Worm (Caenorhabditis elegans) whole organism, L4 larva: ENCODE measurements around the gene ZK180.6.
A peak's percentile ranks its signal among the peaks of the same experiment; 100 is the strongest.

Experiments used
- D1046.2 ChIP-seq: fragments of 200-800 bp; sonication (Bioruptor generic); IDR thresholded peaks from 2 replicates; pipeline ENCODE4 v1.3.6; 2022; ENCODE audit warnings: missing genetic modification characterization, missing compliant biosample characterization
- F44E2.7 ChIP-seq: fragments of 200-800 bp; sonication (Bioruptor generic); IDR thresholded peaks from 2 replicates; pipeline ENCODE4 v2.1.2; 2022; ENCODE audit warnings: missing genetic modification characterization, missing compliant biosample characterization
- F49E8.2 ChIP-seq: sonication (generic microtip); optimal IDR thresholded peaks from 2 replicates; lab custom pipeline; 2016; ENCODE audit warnings: missing compliant biosample characterization, mild to moderate bottlenecking, missing genetic modification characterization, borderline replicate concordance
- R02D3.7 ChIP-seq: fragments of 150-350 bp; sonication (generic microtip); optimal IDR thresholded peaks from 3 replicates; lab custom pipeline; 2014; ENCODE audit warnings: missing biosample characterization, missing genetic modification characterization
- T26A8.4 ChIP-seq: fragments of 200-800 bp; sonication (Bioruptor generic); IDR thresholded peaks from 2 replicates; pipeline ENCODE4 v1.3.6; 2022; ENCODE audit warnings: missing genetic modification characterization, missing compliant biosample characterization
- Y105C5A.15 ChIP-seq: fragments of 200-800 bp; sonication (Bioruptor generic); IDR thresholded peaks from 2 replicates; pipeline ENCODE4 v1.3.6; 2022; ENCODE audit warnings: missing genetic modification characterization, missing compliant biosample characterization
- Y48G9A.11 ChIP-seq: fragments of 200-800 bp; sonication (Bioruptor generic); IDR thresholded peaks from 2 replicates; pipeline ENCODE4 v1.3.6; 2022; ENCODE audit warnings: missing genetic modification reagents, missing genetic modification characterization, missing compliant biosample characterization
- Y5F2A.4 ChIP-seq: fragments of 200-800 bp; sonication (Bioruptor generic); optimal IDR thresholded peaks from 2 replicates; lab custom pipeline; 2018; ENCODE audit warnings: mild to moderate bottlenecking, missing genetic modification characterization, missing compliant biosample characterization
- Y75B8A.6 ChIP-seq: fragments of 200-800 bp; sonication (Bioruptor generic); IDR thresholded peaks from 2 replicates; pipeline ENCODE4 v1.3.6; 2022; ENCODE audit warnings: missing genetic modification reagents, missing genetic modification characterization, missing compliant biosample characterization
- ZK337.2 ChIP-seq: fragments of 200-800 bp; sonication (Bioruptor generic); IDR thresholded peaks from 2 replicates; pipeline ENCODE4 v1.3.6; 2022; ENCODE audit warnings: missing genetic modification reagents, missing genetic modification characterization, missing compliant biosample characterization
- arid-1 ChIP-seq: fragments of 200-800 bp; sonication (Bioruptor generic); conservative IDR thresholded peaks from 2 replicates; pipeline ENCODE4 v1.3.6; 2022; ENCODE audit warnings: missing genetic modification reagents, missing genetic modification characterization, missing compliant biosample characterization
- ceh-28 ChIP-seq: fragments of 150-350 bp; optimal IDR thresholded peaks from 2 replicates; lab custom pipeline; 2014; ENCODE audit warnings: missing biosample characterization, missing genetic modification reagents, missing genetic modification characterization
- ceh-32 ChIP-seq: sonication (generic microtip); optimal IDR thresholded peaks from 2 replicates; lab custom pipeline; 2016; ENCODE audit warnings: mild to moderate bottlenecking, missing genetic modification characterization, missing compliant biosample characterization; ENCODE audit not compliant: poor library complexity
- daf-16 ChIP-seq, 3 experiments: sonication (generic microtip); optimal IDR thresholded peaks; 2 replicates each; lab custom pipeline; 2016 to 2017; ENCODE audit warnings: missing genetic modification characterization in 3 of 3, missing genetic modification reagents in 3 of 3, mild to moderate bottlenecking in 2 of 3, missing compliant biosample characterization in 2 of 3, missing biosample characterization in 1 of 3, moderate library complexity in 1 of 3
- dmd-6 ChIP-seq: fragments of 200-800 bp; sonication (Bioruptor generic); IDR thresholded peaks from 2 replicates; pipeline ENCODE4 v1.3.6; 2022; ENCODE audit warnings: missing genetic modification reagents, missing genetic modification characterization, missing compliant biosample characterization
- egl-43 ChIP-seq: fragments of 200-800 bp; sonication (Bioruptor generic); IDR thresholded peaks from 2 replicates; pipeline ENCODE4 v1.3.6; 2022; ENCODE audit warnings: missing genetic modification reagents, missing genetic modification characterization, missing compliant biosample characterization
- fkh-10 ChIP-seq: fragments of 150-350 bp; optimal IDR thresholded peaks from 2 replicates; lab custom pipeline; 2014; ENCODE audit warnings: missing biosample characterization, missing genetic modification reagents, missing genetic modification characterization
- gei-8 ChIP-seq: fragments of 200-800 bp; sonication (Bioruptor generic); optimal IDR thresholded peaks from 2 replicates; lab custom pipeline; 2018; ENCODE audit warnings: mild to moderate bottlenecking, missing genetic modification characterization, missing compliant biosample characterization
- lin-39 ChIP-seq: fragments of 150-350 bp; optimal IDR thresholded peaks from 2 replicates; lab custom pipeline; 2014; ENCODE audit warnings: missing biosample characterization, missing genetic modification reagents, missing genetic modification characterization
- lsy-2 ChIP-seq, 2 experiments: fragments of 150-350 bp in 1 of 2; sonication (generic microtip) in 1 of 2; optimal IDR thresholded peaks; 2 replicates each; lab custom pipeline; 2014 to 2017; ENCODE audit warnings: missing biosample characterization in 2 of 2, missing genetic modification characterization in 2 of 2
- mdt-29 ChIP-seq: fragments of 200-800 bp; sonication (Bioruptor generic); IDR thresholded peaks from 2 replicates; pipeline ENCODE4 v1.3.6; 2022; ENCODE audit warnings: missing genetic modification reagents, missing genetic modification characterization, missing compliant biosample characterization
- nhr-10 ChIP-seq: fragments of 150-350 bp; optimal IDR thresholded peaks from 2 replicates; lab custom pipeline; 2014; ENCODE audit warnings: missing biosample characterization, missing genetic modification characterization
- nhr-25 ChIP-seq: sonication (generic microtip); optimal IDR thresholded peaks from 2 replicates; lab custom pipeline; 2017; ENCODE audit warnings: missing genetic modification characterization, mild to moderate bottlenecking, missing compliant biosample characterization, antibody characterized with exemption, moderate library complexity, borderline replicate concordance; ENCODE audit not compliant: insufficient read depth
- nhr-41 ChIP-seq: fragments of 200-800 bp; sonication (Bioruptor generic); IDR thresholded peaks from 2 replicates; pipeline ENCODE4 v1.3.6; 2022; ENCODE audit warnings: missing genetic modification reagents, missing genetic modification characterization, missing compliant biosample characterization
- nhr-42 ChIP-seq: fragments of 200-800 bp; sonication (Bioruptor generic); IDR thresholded peaks from 2 replicates; pipeline ENCODE4 v1.3.6; 2022; ENCODE audit warnings: missing genetic modification characterization, missing compliant biosample characterization
- nhr-48 ChIP-seq: sonication (generic microtip); optimal IDR thresholded peaks from 2 replicates; lab custom pipeline; 2016; ENCODE audit warnings: mild to moderate bottlenecking, missing genetic modification characterization, missing compliant biosample characterization
- nhr-76 ChIP-seq: fragments of 150-350 bp; optimal IDR thresholded peaks from 2 replicates; lab custom pipeline; 2014; ENCODE audit warnings: missing biosample characterization, missing genetic modification characterization
- nhr-77 ChIP-seq: fragments of 150-350 bp; optimal IDR thresholded peaks from 2 replicates; lab custom pipeline; 2014; ENCODE audit warnings: missing biosample characterization, missing genetic modification characterization
- pqm-1 ChIP-seq: sonication (generic microtip); optimal IDR thresholded peaks from 2 replicates; lab custom pipeline; 2017; ENCODE audit warnings: missing biosample characterization, missing genetic modification characterization
- rbr-2 ChIP-seq: sonication (generic microtip); optimal IDR thresholded peaks from 2 replicates; lab custom pipeline; 2016; ENCODE audit warnings: missing genotype, missing genetic modification characterization, missing compliant biosample characterization
- sdz-12 ChIP-seq: fragments of 200-800 bp; sonication (Bioruptor generic); optimal IDR thresholded peaks from 2 replicates; lab custom pipeline; 2018; ENCODE audit warnings: mild to moderate bottlenecking, missing genetic modification characterization, missing compliant biosample characterization
- spr-3 ChIP-seq: fragments of 200-800 bp; sonication (Bioruptor generic); optimal IDR thresholded peaks from 2 replicates; lab custom pipeline; 2018; ENCODE audit warnings: mild to moderate bottlenecking, missing genetic modification characterization, missing compliant biosample characterization
- tag-97 ChIP-seq: fragments of 200-800 bp; sonication (Bioruptor generic); IDR thresholded peaks from 2 replicates; pipeline ENCODE4 v1.3.6; 2022; ENCODE audit warnings: missing genetic modification characterization, missing compliant biosample characterization
- unc-62 ChIP-seq, 3 experiments: fragments of 150-350 bp in 1 of 3; sonication (generic microtip); optimal IDR thresholded peaks in 2 of 3; peaks in 1 of 3; 1 replicate in 1 of 3; 2 replicates in 2 of 3; lab custom pipeline; 2014 to 2017; ENCODE audit warnings: missing biosample characterization in 3 of 3, missing genetic modification characterization in 3 of 3, missing genetic modification reagents in 3 of 3, missing genotype in 1 of 3
- vab-7 ChIP-seq: fragments of 200-800 bp; sonication (Bioruptor generic); IDR thresholded peaks from 2 replicates; pipeline ENCODE4 v1.3.6; 2022; ENCODE audit warnings: missing genetic modification reagents, missing genetic modification characterization, missing compliant biosample characterization
- zfp-2 ChIP-seq: sonication (generic microtip); optimal IDR thresholded peaks from 2 replicates; lab custom pipeline; 2016; ENCODE audit warnings: mild to moderate bottlenecking, missing genetic modification characterization, missing compliant biosample characterization
- zip-11 ChIP-seq: fragments of 200-800 bp; sonication (Bioruptor generic); IDR thresholded peaks from 2 replicates; pipeline ENCODE4 v1.3.6; 2022; ENCODE audit warnings: missing genetic modification characterization, missing compliant biosample characterization
- zip-2 ChIP-seq: fragments of 150-350 bp; optimal IDR thresholded peaks from 2 replicates; lab custom pipeline; 2014; ENCODE audit warnings: missing biosample characterization, missing genetic modification characterization
- ztf-7 ChIP-seq: fragments of 150-350 bp; optimal IDR thresholded peaks from 2 replicates; lab custom pipeline; 2014; ENCODE audit warnings: missing biosample characterization, missing genetic modification characterization

Gene ZK180.6

ce11 chrIV:4472418-4473173 lies 52.2 kb downstream of the ZK180.6 start (continued):
- TF ChIP-seq zip-11 (GFP tag; lab: Robert Waterston, UW) (no peak), ceh-32 (tag; lab: Kevin White, UChicago) (no peak), daf-16 (GFP tag; optimal IDR thresholded peaks at IDR 0.05; lab: Kevin White, UChicago) (no peak), daf-16 (tag; optimal IDR thresholded peaks at IDR 0.05; lab: Kevin White, UChicago) (peak; percentile 61), egl-43 (GFP tag; lab: Robert Waterston, UW) (no peak; the same call in 1 of the 2 replicates), T26A8.4 (GFP tag; lab: Robert Waterston, UW) (peak; percentile 10; the same call in 1 of the 2 replicates), zfp-2 (tag; lab: Kevin White, UChicago) (no peak), nhr-25 (tag; lab: Kevin White, UChicago) (peak; percentile 23), nhr-76 (tag; lab: Kevin White, UChicago) (no peak), lsy-2 (tag; optimal IDR thresholded peaks at IDR 0.05; lab: Kevin White, UChicago) (no peak), pqm-1 (tag; lab: Kevin White, UChicago) (no peak), D1046.2 (GFP tag; lab: Robert Waterston, UW) (no peak), Y5F2A.4 (GFP tag; lab: Kevin White, UChicago) (no peak), nhr-41 (GFP tag; lab: Robert Waterston, UW) (no peak), nhr-77 (no peak), Y75B8A.6 (peak; percentile 34; the same call in 1 of the 2 replicates), spr-3 (peak; percentile 13), zip-2 (tag; lab: Kevin White, UChicago) (no peak), ceh-28 (tag; lab: Kevin White, UChicago) (no peak), tag-97 (GFP tag; lab: Robert Waterston, UW) (no peak), Y48G9A.11 (GFP tag; lab: Robert Waterston, UW) (no peak), ZK337.2 (GFP tag; lab: Robert Waterston, UW) (no peak), Y105C5A.15 (GFP tag; lab: Robert Waterston, UW) (no peak), ztf-7 (tag; lab: Kevin White, UChicago) (no peak), sdz-12 (GFP tag; lab: Kevin White, UChicago) (no peak), lin-39 (no peak), F49E8.2 (tag; lab: Kevin White, UChicago) (no peak), unc-62 (GFP tag; optimal IDR thresholded peaks at IDR 0.05 in 1 of 2; lab: Kevin White, UChicago) (peak in 1 of 2 experiments; percentile 98), unc-62 (tag; optimal IDR thresholded peaks at IDR 0.05; lab: Kevin White, UChicago) (no peak), nhr-10 (tag; lab: Kevin White, UChicago) (no peak), vab-7 (GFP tag; lab: Robert Waterston, UW) (no peak), nhr-48 (tag; lab: Kevin White, UChicago) (peak; percentile 65), nhr-42 (GFP tag; lab: Robert Waterston, UW) (no peak), R02D3.7 (tag; lab: Kevin White, UChicago) (no peak), arid-1 (no peak), mdt-29 (GFP tag; lab: Robert Waterston, UW) (peak; percentile 12; the same call in 1 of the 2 replicates), fkh-10 (GFP tag; lab: Kevin White, UChicago) (no peak), dmd-6 (GFP tag; lab: Robert Waterston, UW) (peak; percentile 38), rbr-2 (tag; lab: Kevin White, UChicago) (no peak), F44E2.7 (GFP tag; lab: Robert Waterston, UW) (no peak), gei-8 (no peak)
